Worm (Caenorhabditis elegans) whole organism, midembryonic: Measurements from ENCODE around the gene M04D8.7.

Source experiments
- flt-1 ChIP-seq: fragments of 200-800 bp; sonication (Bioruptor generic); IDR thresholded peaks from 2 replicates; pipeline ENCODE4 v1.3.6; 2022; ENCODE audit warnings: missing genetic modification characterization, missing compliant biosample characterization
- ref-1 ChIP-seq: fragments of 200-800 bp; sonication (Bioruptor generic); conservative IDR thresholded peaks from 2 replicates; pipeline ENCODE4 v1.3.6; 2022; ENCODE audit warnings: missing genetic modification reagents, missing genetic modification characterization, missing compliant biosample characterization
- ztf-29 ChIP-seq: fragments of 200-800 bp; sonication (Bioruptor generic); IDR thresholded peaks from 2 replicates; pipeline ENCODE4 v1.3.6; 2022; ENCODE audit warnings: missing genetic modification reagents, missing genetic modification characterization, missing compliant biosample characterization

ce11 chrIII:10085103-10085502, 47.9 kb downstream of the M04D8.7 start, which contains the start of gene T16H12.13:
- TF ChIP-seq flt-1 (no peak), ztf-29 (GFP tag; lab: Robert Waterston, UW) (no peak), ref-1 (GFP tag; lab: Robert Waterston, UW) (no peak)
